Worm (Caenorhabditis elegans) whole organism, late embryonic: ENCODE results near the gene molo-1.

Source experiments
- C38D4.7 ChIP-seq: fragments of 200-800 bp; sonication (Bioruptor generic); optimal IDR thresholded peaks from 2 replicates; lab custom pipeline; 2018; ENCODE audit warnings: mild to moderate bottlenecking, missing genetic modification characterization, moderate library complexity, missing compliant biosample characterization
- K02D7.2 ChIP-seq: sonication (generic microtip); optimal IDR thresholded peaks from 2 replicates; lab custom pipeline; 2017; ENCODE audit warnings: mild to moderate bottlenecking, missing genetic modification characterization, missing compliant biosample characterization
- K09A11.1 ChIP-seq: sonication (generic microtip); optimal IDR thresholded peaks from 2 replicates; lab custom pipeline; 2017; ENCODE audit warnings: antibody characterized with exemption, mild to moderate bottlenecking, missing genetic modification characterization, missing compliant biosample characterization; ENCODE audit not compliant: insufficient read depth
- Y22D7AL.16 ChIP-seq: sonication (generic microtip); optimal IDR thresholded peaks from 2 replicates; lab custom pipeline; 2016; ENCODE audit warnings: missing genetic modification characterization, missing compliant biosample characterization
- ama-1 ChIP-seq: fragments of 150-350 bp; optimal IDR thresholded peaks from 2 replicates; lab custom pipeline; 2014
- ceh-18 ChIP-seq: sonication (generic microtip); optimal IDR thresholded peaks from 2 replicates; lab custom pipeline; 2016; ENCODE audit warnings: missing genetic modification characterization, missing compliant biosample characterization
- ceh-19 ChIP-seq: fragments of 200-800 bp; sonication (Bioruptor generic); optimal IDR thresholded peaks from 2 replicates; lab custom pipeline; 2018; ENCODE audit warnings: mild to moderate bottlenecking, missing genetic modification characterization, missing compliant biosample characterization
- ceh-2 ChIP-seq: sonication (generic microtip); optimal IDR thresholded peaks from 2 replicates; lab custom pipeline; 2016; ENCODE audit warnings: missing genotype, missing genetic modification characterization, missing compliant biosample characterization
- ceh-22 ChIP-seq: sonication (generic microtip); optimal IDR thresholded peaks from 2 replicates; lab custom pipeline; 2017; ENCODE audit warnings: missing biosample characterization, missing genetic modification characterization
- ceh-30 ChIP-seq: fragments of 150-350 bp; optimal IDR thresholded peaks from 2 replicates; lab custom pipeline; 2014; ENCODE audit warnings: missing biosample characterization, missing genetic modification characterization
- ceh-31 ChIP-seq: sonication (generic microtip); optimal IDR thresholded peaks from 2 replicates; lab custom pipeline; 2016; ENCODE audit warnings: missing genetic modification characterization, missing compliant biosample characterization
- ceh-34 ChIP-seq: sonication (generic microtip); optimal IDR thresholded peaks from 2 replicates; lab custom pipeline; 2016; ENCODE audit warnings: mild to moderate bottlenecking, missing genetic modification characterization, missing compliant biosample characterization
- ceh-48 ChIP-seq: sonication (generic microtip); optimal IDR thresholded peaks from 2 replicates; lab custom pipeline; 2016; ENCODE audit warnings: missing genetic modification characterization, inconsistent platforms, missing compliant biosample characterization
- che-1 ChIP-seq: sonication (generic microtip); optimal IDR thresholded peaks from 2 replicates; lab custom pipeline; 2016; ENCODE audit warnings: mild to moderate bottlenecking, missing genetic modification characterization, missing compliant biosample characterization
- dmd-4 ChIP-seq: sonication (generic microtip); optimal IDR thresholded peaks from 2 replicates; lab custom pipeline; 2016; ENCODE audit warnings: borderline replicate concordance, missing genetic modification characterization, missing compliant biosample characterization
- elt-2 ChIP-seq: sonication (generic microtip); optimal IDR thresholded peaks from 2 replicates; lab custom pipeline; 2016; ENCODE audit warnings: missing genetic modification reagents, missing genetic modification characterization, missing compliant biosample characterization
- eyg-1 ChIP-seq: sonication (generic microtip); optimal IDR thresholded peaks from 2 replicates; lab custom pipeline; 2016; ENCODE audit warnings: missing genotype, missing genetic modification characterization, missing compliant biosample characterization
- fax-1 ChIP-seq: sonication (generic microtip); optimal IDR thresholded peaks from 2 replicates; lab custom pipeline; 2016; ENCODE audit warnings: missing genotype, missing genetic modification characterization, missing compliant biosample characterization
- fkh-6 ChIP-seq: sonication (generic microtip); optimal IDR thresholded peaks from 2 replicates; lab custom pipeline; 2016; ENCODE audit warnings: missing genetic modification characterization, missing compliant biosample characterization
- gmeb-2 ChIP-seq: sonication (generic microtip); optimal IDR thresholded peaks from 2 replicates; lab custom pipeline; 2016; ENCODE audit warnings: missing genetic modification characterization, inconsistent platforms, missing compliant biosample characterization
- hlh-13 ChIP-seq: fragments of 200-800 bp; sonication (Bioruptor generic); optimal IDR thresholded peaks from 2 replicates; lab custom pipeline; 2018; ENCODE audit warnings: mild to moderate bottlenecking, missing genetic modification characterization, missing compliant biosample characterization
- hlh-6 ChIP-seq: sonication (generic microtip); optimal IDR thresholded peaks from 2 replicates; lab custom pipeline; 2016; ENCODE audit warnings: missing genotype, missing genetic modification characterization, missing compliant biosample characterization
- hlh-8 ChIP-seq: sonication (generic microtip); optimal IDR thresholded peaks from 2 replicates; lab custom pipeline; 2016; ENCODE audit warnings: missing genotype, missing genetic modification characterization, missing compliant biosample characterization
- lim-6 ChIP-seq: sonication (generic microtip); optimal IDR thresholded peaks from 2 replicates; lab custom pipeline; 2016; ENCODE audit warnings: missing genetic modification characterization, missing compliant biosample characterization
- mec-3 ChIP-seq: sonication (generic microtip); optimal IDR thresholded peaks from 2 replicates; lab custom pipeline; 2016; ENCODE audit warnings: borderline replicate concordance, missing genetic modification characterization, missing compliant biosample characterization
- nfya-1 ChIP-seq: sonication (generic microtip); optimal IDR thresholded peaks from 2 replicates; lab custom pipeline; 2017; ENCODE audit warnings: missing genetic modification characterization, mild to moderate bottlenecking, missing compliant biosample characterization, antibody characterized with exemption, moderate library complexity
- nhr-11 ChIP-seq: fragments of 150-350 bp; optimal IDR thresholded peaks from 2 replicates; lab custom pipeline; 2014; ENCODE audit warnings: missing biosample characterization, missing genetic modification characterization
- npax-4 ChIP-seq: sonication (generic microtip); optimal IDR thresholded peaks from 2 replicates; lab custom pipeline; 2016; ENCODE audit warnings: missing genetic modification characterization, missing compliant biosample characterization
- pag-3 ChIP-seq: sonication (generic microtip); optimal IDR thresholded peaks from 2 replicates; lab custom pipeline; 2016; ENCODE audit warnings: missing compliant biosample characterization, missing genetic modification characterization, borderline replicate concordance
- pax-1 ChIP-seq: fragments of 150-350 bp; optimal IDR thresholded peaks from 2 replicates; lab custom pipeline; 2014; ENCODE audit warnings: missing biosample characterization, missing genetic modification characterization
- pha-4 ChIP-seq: fragments of 150-350 bp; optimal IDR thresholded peaks from 2 replicates; lab custom pipeline; 2018; ENCODE audit warnings: missing biosample characterization, missing genetic modification reagents, missing genetic modification characterization
- pros-1 ChIP-seq: fragments of 150-350 bp; optimal IDR thresholded peaks from 2 replicates; lab custom pipeline; 2014; ENCODE audit warnings: missing biosample characterization, missing genetic modification reagents, missing genetic modification characterization
- rnt-1 ChIP-seq: sonication (generic microtip); optimal IDR thresholded peaks from 2 replicates; lab custom pipeline; 2016; ENCODE audit warnings: missing genetic modification characterization, missing compliant biosample characterization
- sdc-2 ChIP-seq: sonication (generic microtip); optimal IDR thresholded peaks from 2 replicates; lab custom pipeline; 2016; ENCODE audit warnings: missing genotype, missing genetic modification characterization, missing compliant biosample characterization
- sox-2 ChIP-seq: fragments of 200-800 bp; sonication (Bioruptor generic); IDR thresholded peaks from 2 replicates; pipeline ENCODE4 v1.3.6; 2022; ENCODE audit warnings: missing genetic modification reagents, missing genetic modification characterization, missing compliant biosample characterization
- tbx-2 ChIP-seq: sonication (generic microtip); optimal IDR thresholded peaks from 2 replicates; lab custom pipeline; 2016; ENCODE audit warnings: missing genetic modification characterization, missing compliant biosample characterization
- ttx-3 ChIP-seq: sonication (generic microtip); optimal IDR thresholded peaks from 2 replicates; lab custom pipeline; 2016; ENCODE audit warnings: missing genetic modification reagents, missing genetic modification characterization, missing compliant biosample characterization
- unc-3 ChIP-seq, 2 experiments: fragments of 200-800 bp in 1 of 2; sonication (Bioruptor generic) in 1 of 2; sonication (generic microtip) in 1 of 2; conservative IDR thresholded peaks in 1 of 2; optimal IDR thresholded peaks in 1 of 2; 2 replicates each; pipeline versions ENCODE4 v1.3.6 to Lab custom; 2016 to 2022; ENCODE audit warnings: missing compliant biosample characterization in 2 of 2, missing genetic modification characterization in 2 of 2, missing genetic modification reagents in 1 of 2
- unc-42 ChIP-seq: sonication (generic microtip); optimal IDR thresholded peaks from 2 replicates; lab custom pipeline; 2016; ENCODE audit warnings: missing genotype, missing genetic modification characterization, missing compliant biosample characterization
- unc-55 ChIP-seq: sonication (generic microtip); optimal IDR thresholded peaks from 2 replicates; lab custom pipeline; 2017; ENCODE audit warnings: missing biosample characterization, missing genetic modification reagents, missing genetic modification characterization
- unc-86 ChIP-seq: sonication (generic microtip); optimal IDR thresholded peaks from 2 replicates; lab custom pipeline; 2016; ENCODE audit warnings: missing genetic modification characterization, missing compliant biosample characterization
- ztf-16 ChIP-seq: sonication (generic microtip); optimal IDR thresholded peaks from 2 replicates; lab custom pipeline; 2017; ENCODE audit warnings: missing genetic modification characterization, missing compliant biosample characterization

molo-1 gene

DNA sequence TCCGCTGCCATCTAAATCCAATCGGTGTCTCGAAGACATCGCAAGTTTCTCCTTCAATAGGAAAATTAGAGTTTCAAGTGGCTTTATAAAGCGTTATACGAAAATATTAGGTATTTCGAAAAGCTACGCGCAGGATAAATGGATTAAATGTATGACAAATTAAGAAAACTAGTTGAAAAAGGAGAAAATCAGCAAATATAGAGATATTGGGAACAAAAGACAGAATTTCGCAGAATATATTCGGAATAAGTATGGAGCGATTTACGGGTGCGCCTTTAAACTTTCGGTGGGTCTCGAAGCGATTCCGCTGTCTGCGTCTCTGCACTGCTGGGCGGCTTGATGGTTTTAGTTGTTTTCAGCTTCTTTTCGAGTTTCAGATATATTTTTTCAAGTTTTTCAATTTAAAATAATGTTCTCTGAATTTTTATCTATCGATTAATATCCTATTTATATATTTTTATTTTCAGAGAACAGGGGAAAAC is 17.9 kb downstream of the molo-1 start, which contains the start of the genes ddx-15 and ucr-1:
Gene ddx-15 (minus strand): TSS at position 51 of the 482 bp plus-strand sequence.
Gene ucr-1 (plus strand): TSS at position 468 of the 482 bp plus-strand sequence.
- TF ChIP-seq nfya-1 (tag; lab: Kevin White, UChicago) (peak; percentile 29), ztf-16 (tag; lab: Kevin White, UChicago) (no peak), ceh-2 (tag; lab: Kevin White, UChicago) (no peak), pag-3 (no peak), tbx-2 (tag; lab: Kevin White, UChicago) (peak; percentile 10), pros-1 (tag; lab: Kevin White, UChicago) (no peak), fax-1 (tag; lab: Kevin White, UChicago) (no peak), K09A11.1 (no peak), unc-3 (GFP tag; conservative IDR thresholded peaks at IDR 0.05; lab: Robert Waterston, UW) (no peak), unc-3 (tag; optimal IDR thresholded peaks at IDR 0.05; lab: Kevin White, UChicago) (no peak), Y22D7AL.16 (no peak), hlh-6 (no peak), ceh-48 (tag; lab: Kevin White, UChicago) (no peak), hlh-13 (GFP tag; lab: Kevin White, UChicago) (no peak), sox-2 (GFP tag; lab: Robert Waterston, UW) (no peak), unc-55 (GFP tag; lab: Kevin White, UChicago) (peak; percentile 1), ceh-18 (tag; lab: Kevin White, UChicago) (no peak), fkh-6 (tag; lab: Kevin White, UChicago) (no peak), eyg-1 (no peak), K02D7.2 (tag; lab: Kevin White, UChicago) (no peak), ceh-31 (tag; lab: Kevin White, UChicago) (peak; percentile 37), gmeb-2 (no peak), nhr-11 (tag; lab: Kevin White, UChicago) (no peak), ttx-3 (tag; lab: Kevin White, UChicago) (no peak), ama-1 (no peak), lim-6 (no peak), pha-4 (tag; lab: Kevin White, UChicago) (no peak), ceh-30 (tag; lab: Kevin White, UChicago) (no peak), pax-1 (tag; lab: Kevin White, UChicago) (no peak), elt-2 (no peak), C38D4.7 (GFP tag; lab: Kevin White, UChicago) (no peak), ceh-19 (GFP tag; lab: Kevin White, UChicago) (no peak)

DNA sequence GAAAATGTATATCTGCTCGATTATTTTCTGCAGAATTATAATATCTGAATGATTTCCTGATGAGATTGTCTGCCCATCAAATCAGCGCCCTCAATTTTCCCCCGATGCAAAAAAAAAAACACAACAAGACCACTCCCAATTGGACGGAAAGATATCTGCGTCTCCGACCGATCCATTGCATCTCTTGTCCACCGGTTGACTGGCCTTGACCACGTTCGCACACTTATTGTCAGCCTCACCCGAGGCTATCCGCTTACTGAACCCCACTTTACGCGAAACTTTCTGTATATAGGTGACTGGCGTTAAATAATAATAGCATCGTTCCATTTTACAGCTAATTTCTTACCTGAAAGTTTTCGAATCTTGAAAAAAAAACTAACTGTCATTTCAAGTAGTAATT is 20.6 kb downstream of the molo-1 start:
- TF ChIP-seq hlh-8 (tag; lab: Kevin White, UChicago), result no peak
- no peak for TF ChIP-seq ceh-34 (tag; lab: Kevin White, UChicago)
- TF ChIP-seq nfya-1 (tag; lab: Kevin White, UChicago), result peak; percentile 42
- TF ChIP-seq, all 69 proteins: peak for 1

ce11 chrIII:5595445-5595844 is 21.7 kb downstream of the molo-1 start, which contains the start of gene ced-6:
Gene ced-6, plus strand, starts transcription at chrIII:5595771.
- TF ChIP-seq rnt-1 (tag; lab: Kevin White, UChicago) (no peak), unc-86 (tag; lab: Kevin White, UChicago) (no peak), npax-4 (tag; lab: Kevin White, UChicago) (no peak), ztf-16 (tag; lab: Kevin White, UChicago) (no peak), che-1 (tag; lab: Kevin White, UChicago) (no peak), C38D4.7 (GFP tag; lab: Kevin White, UChicago) (no peak), unc-42 (tag; lab: Kevin White, UChicago) (no peak), ceh-22 (tag; lab: Kevin White, UChicago) (no peak), mec-3 (no peak), sdc-2 (tag; lab: Kevin White, UChicago) (no peak), pha-4 (tag; lab: Kevin White, UChicago) (no peak), dmd-4 (tag; lab: Kevin White, UChicago) (no peak)
